Fruit fly (Drosophila melanogaster): ENCODE data around the gene Got2.

The Got2 gene

dm6 chr2L:1946628-1947027, 40.9 kb downstream of the Got2 start, which contains the start of gene CG33673:
CG33673 (minus strand) TSS chr2L:1946728.
- TF ChIP-seq Dll (optimal IDR thresholded peaks at IDR 0.05) = no peak
- no peak for TF ChIP-seq usp (GFP tag; optimal IDR thresholded peaks at IDR 0.05)
- no peak for TF ChIP-seq psq (optimal IDR thresholded peaks at IDR 0.05)
- TF ChIP-seq EcR (GFP tag; optimal IDR thresholded peaks at IDR 0.05) = no peak
- no peak for TF ChIP-seq CG8478 (optimal IDR thresholded peaks at IDR 0.05)
- no peak for TF ChIP-seq pan (optimal IDR thresholded peaks at IDR 0.05)

dm6 chr2L:1945609-1946008, 41.9 kb downstream of the Got2 start, which contains the start of gene CG15357:
CG15357 (minus strand) TSS chr2L:1945709.
- TF ChIP-seq Dll (optimal IDR thresholded peaks at IDR 0.05) (no peak), psq (optimal IDR thresholded peaks at IDR 0.05) (no peak), pan (optimal IDR thresholded peaks at IDR 0.05) (no peak), usp (GFP tag; optimal IDR thresholded peaks at IDR 0.05) (no peak), EcR (GFP tag; optimal IDR thresholded peaks at IDR 0.05) (no peak), CG8478 (optimal IDR thresholded peaks at IDR 0.05) (no peak)

- TF ChIP-seq Dll (optimal IDR thresholded peaks at IDR 0.05) (no peak), psq (optimal IDR thresholded peaks at IDR 0.05) (no peak), usp (GFP tag; optimal IDR thresholded peaks at IDR 0.05) (no peak), CG8478 (optimal IDR thresholded peaks at IDR 0.05) (no peak), EcR (GFP tag; optimal IDR thresholded peaks at IDR 0.05) (no peak), pan (optimal IDR thresholded peaks at IDR 0.05) (no peak)
These were observed 43.0 kb downstream of the Got2 start for dm6 chr2L:1944473-1945110.

- TF ChIP-seq Dll (optimal IDR thresholded peaks at IDR 0.05) (no peak), usp (GFP tag; optimal IDR thresholded peaks at IDR 0.05) (no peak), psq (optimal IDR thresholded peaks at IDR 0.05) (no peak), pan (optimal IDR thresholded peaks at IDR 0.05) (no peak), EcR (GFP tag; optimal IDR thresholded peaks at IDR 0.05) (no peak)
These were observed 49.6 kb downstream of the Got2 start for dm6 chr2L:1938004-1938403.
